Worm (Caenorhabditis elegans): Measurements from ENCODE around the gene acr-5.

DNA sequence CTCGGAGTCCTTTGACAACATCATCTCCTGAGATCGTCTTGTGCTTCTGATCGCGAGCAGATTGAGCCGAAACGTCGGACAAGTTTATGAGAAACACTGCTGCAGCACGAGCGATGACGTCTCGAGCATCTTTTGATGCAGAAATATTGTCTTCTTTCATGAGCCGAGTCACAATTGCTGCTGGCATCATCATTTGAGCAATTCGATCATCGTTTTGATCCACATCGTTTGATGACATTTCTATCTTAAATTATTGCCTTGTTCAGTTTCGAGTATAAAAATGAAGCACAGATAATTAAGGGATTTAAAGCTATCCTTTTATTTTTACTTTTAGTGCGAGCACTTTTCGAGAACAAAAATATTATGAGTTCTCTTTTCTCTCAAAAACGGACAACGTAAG, 52.0 kb downstream of the acr-5 start, which contains the start of gene T26A5.8:
- TF ChIP-seq nhr-80 (tag; optimal IDR thresholded peaks at IDR 0.05) (no peak), dpl-1 (GFP tag; optimal IDR thresholded peaks at IDR 0.05) (no peak)
